Worm (Caenorhabditis elegans) whole organism, L4/young adult: Measurements from ENCODE around the gene EGAP1.5.

Experiments
- W03F9.2 ChIP-seq: fragments of 150-350 bp; optimal IDR thresholded peaks from 2 replicates; lab custom pipeline; 2014; ENCODE audit warnings: missing biosample characterization, missing genetic modification characterization
- dao-5 ChIP-seq: sonication (generic microtip); optimal IDR thresholded peaks from 2 replicates; lab custom pipeline; 2016; ENCODE audit warnings: missing genotype, missing genetic modification characterization, moderate library complexity, missing compliant biosample characterization
- him-1 ChIP-seq: sonication (generic microtip); optimal IDR thresholded peaks from 2 replicates; lab custom pipeline; 2016; ENCODE audit warnings: missing genotype, missing genetic modification reagents, missing genetic modification characterization, missing compliant biosample characterization

ce11 chrIII:5959049-5959448 is 27.5 kb downstream of the EGAP1.5 start:
- TF ChIP-seq dao-5 (tag; lab: Kevin White, UChicago) = no peak
- no peak for TF ChIP-seq him-1 (tag; lab: Kevin White, UChicago)
- no peak for TF ChIP-seq W03F9.2
